Worm (Caenorhabditis elegans) whole organism, young adult: ENCODE data around the gene gcy-32.

Source experiments
- F39B2.1 ChIP-seq: fragments of 200-800 bp; sonication (Bioruptor generic); IDR thresholded peaks from 2 replicates; pipeline ENCODE4 v1.3.6; 2022; ENCODE audit warnings: missing genetic modification reagents, missing genetic modification characterization, missing compliant biosample characterization
- Y53G8AR.9 ChIP-seq: fragments of 200-800 bp; sonication (Bioruptor generic); conservative IDR thresholded peaks from 2 replicates; pipeline ENCODE4 v1.3.6; 2022; ENCODE audit warnings: missing genetic modification reagents, missing genetic modification characterization, missing compliant biosample characterization
- aptf-3 ChIP-seq: fragments of 200-800 bp; sonication (Bioruptor generic); IDR thresholded peaks from 2 replicates; pipeline ENCODE4 v1.3.6; 2022; ENCODE audit warnings: missing genetic modification characterization, missing compliant biosample characterization
- dpl-1 ChIP-seq: fragments of 150-350 bp; optimal IDR thresholded peaks from 2 replicates; lab custom pipeline; 2014; ENCODE audit warnings: missing biosample characterization, missing genetic modification reagents, missing genetic modification characterization
- egl-44 ChIP-seq: fragments of 200-800 bp; sonication (Bioruptor generic); IDR thresholded peaks from 2 replicates; pipeline ENCODE4 v1.3.6; 2022; ENCODE audit warnings: missing genetic modification reagents, missing genetic modification characterization, missing compliant biosample characterization
- hlh-12 ChIP-seq: sonication (generic microtip); optimal IDR thresholded peaks from 2 replicates; lab custom pipeline; 2016; ENCODE audit warnings: missing genetic modification characterization, missing compliant biosample characterization
- nhr-90 ChIP-seq: sonication (generic microtip); optimal IDR thresholded peaks from 2 replicates; lab custom pipeline; 2016; ENCODE audit warnings: missing genotype, mild to moderate bottlenecking, missing genetic modification characterization, missing compliant biosample characterization
- pbrm-1 ChIP-seq: fragments of 200-800 bp; sonication (Bioruptor generic); IDR thresholded peaks from 2 replicates; pipeline ENCODE4 v1.3.6; 2022; ENCODE audit warnings: missing genetic modification reagents, missing genetic modification characterization, missing compliant biosample characterization
- rcor-1 ChIP-seq: fragments of 200-800 bp; sonication (Bioruptor generic); IDR thresholded peaks from 2 replicates; pipeline ENCODE4 v1.3.6; 2022; ENCODE audit warnings: missing genetic modification reagents, missing genetic modification characterization, missing compliant biosample characterization
- snpc-4 ChIP-seq, 5 experiments: fragments of 150-350 bp in 1 of 5; sonication (generic microtip) in 4 of 5; optimal IDR thresholded peaks; 2 replicates each; lab custom pipeline; 2014 to 2018; ENCODE audit warnings: missing genetic modification characterization in 5 of 5, missing biosample characterization in 3 of 5, antibody characterized with exemption in 2 of 5, mild to moderate bottlenecking in 2 of 5, missing compliant biosample characterization in 2 of 5, missing genotype in 2 of 5, moderate library complexity in 2 of 5, missing genetic modification reagents in 1 of 5
- unc-62 ChIP-seq: fragments of 150-350 bp; optimal IDR thresholded peaks from 2 replicates; lab custom pipeline; 2014; ENCODE audit warnings: missing biosample characterization, missing genetic modification reagents, missing genetic modification characterization
- ztf-28 ChIP-seq: fragments of 200-800 bp; sonication (Bioruptor generic); IDR thresholded peaks from 2 replicates; pipeline ENCODE4 v1.3.6; 2022; ENCODE audit warnings: missing genetic modification reagents, missing genetic modification characterization, missing compliant biosample characterization

- TF ChIP-seq ztf-28 (GFP tag; lab: Robert Waterston, UW): no peak
- TF ChIP-seq unc-62 (GFP tag; lab: Kevin White, UChicago): no peak
- TF ChIP-seq hlh-12 (tag; lab: Kevin White, UChicago): no peak
- no peak for TF ChIP-seq rcor-1 (GFP tag; lab: Robert Waterston, UW)
- no peak for TF ChIP-seq F39B2.1 (GFP tag; lab: Robert Waterston, UW)
- no peak for TF ChIP-seq snpc-4 (GFP tag; optimal IDR thresholded peaks at IDR 0.05; lab: Kevin White, UChicago)
- TF ChIP-seq snpc-4 (tag; optimal IDR thresholded peaks at IDR 0.05; lab: Kevin White, UChicago): no peak
- TF ChIP-seq nhr-90 (tag; lab: Kevin White, UChicago): no peak
- TF ChIP-seq pbrm-1 (GFP tag; lab: Robert Waterston, UW): no peak
- no peak for TF ChIP-seq dpl-1 (GFP tag; lab: Kevin White, UChicago)
- TF ChIP-seq Y53G8AR.9 (GFP tag; lab: Robert Waterston, UW): no peak
- no peak for TF ChIP-seq egl-44 (GFP tag; lab: Robert Waterston, UW)
- TF ChIP-seq aptf-3 (GFP tag; lab: Robert Waterston, UW): no peak
These were observed 14.2 kb upstream of the gcy-32 start, which contains the start of gene srxa-13 for ce11 chrV:13929503-13929902.
